Fruit fly (Drosophila melanogaster) whole organism, embryonic: Measurements from ENCODE around the gene Snx21.

Experiments
- ATbp ChIP-seq: fragments of 200-800 bp; sonication (Bioruptor generic); optimal IDR thresholded peaks from 2 replicates; lab custom pipeline; 2017; ENCODE audit warnings: missing biosample characterization, mild to moderate bottlenecking, missing genetic modification characterization, missing genetic modification reagents
- C15 ChIP-seq: fragments of 200-800 bp; sonication (Bioruptor generic); IDR thresholded peaks from 3 replicates; pipeline ENCODE4 v1.3.6; 2022; ENCODE audit warnings: missing biosample characterization, missing genetic modification characterization
- CG10366 ChIP-seq: fragments of 200-800 bp; sonication (Bioruptor generic); IDR thresholded peaks from 2 replicates; pipeline ENCODE4 v1.3.6; 2022; ENCODE audit warnings: missing biosample characterization, missing genetic modification characterization
- CG10543 ChIP-seq: fragments of 200-800 bp; sonication (Bioruptor generic); optimal IDR thresholded peaks from 3 replicates; lab custom pipeline; 2017; ENCODE audit warnings: missing biosample characterization, mild to moderate bottlenecking, missing genetic modification characterization, moderate library complexity
- CG11456 ChIP-seq: fragments of 200-800 bp; sonication (Bioruptor generic); IDR thresholded peaks from 3 replicates; pipeline ENCODE4 v1.3.6; 2022; ENCODE audit warnings: missing biosample characterization, missing genetic modification characterization
- CG11695 ChIP-seq: fragments of 200-800 bp; sonication (Bioruptor generic); IDR thresholded peaks from 3 replicates; pipeline ENCODE4 v1.3.6; 2022; ENCODE audit warnings: missing biosample characterization, missing genetic modification characterization
- CG11696 ChIP-seq: fragments of 200-800 bp; sonication (Bioruptor generic); IDR thresholded peaks from 2 replicates; pipeline ENCODE4 v1.3.6; 2022; ENCODE audit warnings: missing biosample characterization, missing genetic modification characterization
- CG1529 ChIP-seq: fragments of 200-800 bp; sonication (Bioruptor generic); optimal IDR thresholded peaks from 3 replicates; lab custom pipeline; 2018; ENCODE audit warnings: missing biosample characterization, missing genetic modification characterization
- CG17186 ChIP-seq: fragments of 200-800 bp; sonication (Bioruptor generic); optimal IDR thresholded peaks from 3 replicates; lab custom pipeline; 2017; ENCODE audit warnings: missing biosample characterization, missing genetic modification reagents, missing genetic modification characterization
- CG17361 ChIP-seq: fragments of 200-800 bp; sonication (Bioruptor generic); IDR thresholded peaks from 3 replicates; pipeline ENCODE4 v1.3.6; 2022; ENCODE audit warnings: missing biosample characterization, missing genetic modification characterization
- CG31365 ChIP-seq: fragments of 200-800 bp; sonication (Bioruptor generic); optimal IDR thresholded peaks from 2 replicates; lab custom pipeline; 2018; ENCODE audit warnings: missing biosample characterization, mild to moderate bottlenecking, missing genetic modification characterization
- CG3163 ChIP-seq: fragments of 200-800 bp; sonication (Bioruptor generic); optimal IDR thresholded peaks from 3 replicates; lab custom pipeline; 2016; ENCODE audit warnings: missing biosample characterization, missing genetic modification characterization
- CG33213 ChIP-seq: fragments of 200-800 bp; sonication (Bioruptor generic); optimal IDR thresholded peaks from 3 replicates; lab custom pipeline; 2016; ENCODE audit warnings: missing biosample characterization, missing genetic modification characterization
- CG3407 ChIP-seq: fragments of 200-800 bp; sonication (Bioruptor generic); optimal IDR thresholded peaks from 2 replicates; lab custom pipeline; 2018; ENCODE audit warnings: missing biosample characterization, mild to moderate bottlenecking, missing genetic modification characterization
- CG9727 ChIP-seq: fragments of 200-800 bp; sonication (Bioruptor generic); optimal IDR thresholded peaks from 3 replicates; lab custom pipeline; 2017; ENCODE audit warnings: missing biosample characterization, mild to moderate bottlenecking, missing genetic modification characterization
- CG9932 ChIP-seq: fragments of 200-800 bp; sonication (Bioruptor generic); IDR thresholded peaks from 2 replicates; pipeline ENCODE4 v1.3.6; 2022; ENCODE audit warnings: missing biosample characterization, missing genetic modification characterization
- Ets97D ChIP-seq: fragments of 200-800 bp; sonication (Bioruptor generic); optimal IDR thresholded peaks from 3 replicates; lab custom pipeline; 2016; ENCODE audit warnings: missing biosample characterization, missing genetic modification characterization
- Fer1 ChIP-seq: fragments of 200-800 bp; sonication (Bioruptor generic); optimal IDR thresholded peaks from 2 replicates; lab custom pipeline; 2017; ENCODE audit warnings: missing biosample characterization, mild to moderate bottlenecking, missing genetic modification characterization
- HLHmδ ChIP-seq: fragments of 200-800 bp; sonication (Bioruptor generic); optimal IDR thresholded peaks from 2 replicates; lab custom pipeline; 2018; ENCODE audit warnings: missing biosample characterization, mild to moderate bottlenecking, missing genetic modification characterization, moderate library complexity
- Hey ChIP-seq: fragments of 200-800 bp; sonication (Bioruptor generic); optimal IDR thresholded peaks from 3 replicates; lab custom pipeline; 2018; ENCODE audit warnings: missing biosample characterization, mild to moderate bottlenecking, missing genetic modification characterization
- Hmx ChIP-seq: fragments of 200-800 bp; sonication (Bioruptor generic); optimal IDR thresholded peaks from 2 replicates; lab custom pipeline; 2016; ENCODE audit warnings: missing biosample characterization, missing genetic modification characterization
- NFAT ChIP-seq: fragments of 200-800 bp; sonication (Bioruptor generic); IDR thresholded peaks from 2 replicates; pipeline ENCODE4 v1.3.6; 2022; ENCODE audit warnings: missing biosample characterization, missing genetic modification characterization
- Nf-YB ChIP-seq: fragments of 200-800 bp; sonication (Bioruptor generic); optimal IDR thresholded peaks from 3 replicates; lab custom pipeline; 2019; ENCODE audit warnings: missing biosample characterization, mild to moderate bottlenecking, missing genetic modification characterization, moderate library complexity
- Pdp1 ChIP-seq, 2 experiments: fragments of 200-800 bp; sonication (Bioruptor generic); optimal IDR thresholded peaks; 3 replicates each; lab custom pipeline; 2016; ENCODE audit warnings: missing biosample characterization in 2 of 2, missing genetic modification characterization in 2 of 2, mild to moderate bottlenecking in 1 of 2, moderate library complexity in 1 of 2
- Ravus ChIP-seq: fragments of 200-800 bp; sonication (Bioruptor generic); IDR thresholded peaks from 2 replicates; pipeline ENCODE4 v1.3.6; 2022; ENCODE audit warnings: missing biosample characterization, missing genetic modification characterization
- Sin3A ChIP-seq: fragments of >200 bp; optimal IDR thresholded peaks from 2 replicates; lab custom pipeline; 2018
- Sry-δ ChIP-seq: fragments of 200-800 bp; sonication (Bioruptor generic); optimal IDR thresholded peaks from 2 replicates; lab custom pipeline; 2016; ENCODE audit warnings: missing biosample characterization, missing genetic modification characterization
- Vsx1 ChIP-seq: fragments of 200-800 bp; sonication (Bioruptor generic); optimal IDR thresholded peaks from 2 replicates; lab custom pipeline; 2017; ENCODE audit warnings: missing biosample characterization, mild to moderate bottlenecking, missing genetic modification characterization, missing genetic modification reagents
- ab ChIP-seq: fragments of 200-800 bp; sonication (Bioruptor generic); optimal IDR thresholded peaks from 2 replicates; lab custom pipeline; 2016; ENCODE audit warnings: missing biosample characterization, missing genetic modification characterization
- br ChIP-seq: fragments of >200 bp; optimal IDR thresholded peaks from 2 replicates; lab custom pipeline; 2017
- danr ChIP-seq: fragments of 200-800 bp; sonication (Bioruptor generic); IDR thresholded peaks from 2 replicates; pipeline ENCODE4 v1.3.6; 2022; ENCODE audit warnings: missing biosample characterization, missing genetic modification characterization
- exex ChIP-seq: fragments of 200-800 bp; sonication (Bioruptor generic); optimal IDR thresholded peaks from 4 replicates; lab custom pipeline; 2018; ENCODE audit warnings: missing biosample characterization, mild to moderate bottlenecking, missing genetic modification characterization, moderate library complexity
- fd64A ChIP-seq: fragments of 200-800 bp; sonication (Bioruptor generic); optimal IDR thresholded peaks from 3 replicates; lab custom pipeline; 2018; ENCODE audit warnings: missing biosample characterization, mild to moderate bottlenecking, missing genetic modification characterization
- fd96Cb ChIP-seq: fragments of 200-800 bp; sonication (Bioruptor generic); optimal IDR thresholded peaks from 2 replicates; lab custom pipeline; 2018; ENCODE audit warnings: missing biosample characterization, mild to moderate bottlenecking, missing genetic modification characterization, moderate library complexity
- gro ChIP-seq: fragments of 200-800 bp; sonication (Bioruptor generic); optimal IDR thresholded peaks from 2 replicates; lab custom pipeline; 2016; ENCODE audit warnings: missing biosample characterization, missing genetic modification characterization
- hbn ChIP-seq: fragments of 200-800 bp; sonication (Bioruptor generic); IDR thresholded peaks from 2 replicates; pipeline ENCODE4 v1.3.6; 2022; ENCODE audit warnings: missing biosample characterization, missing genetic modification characterization; ENCODE audit not compliant: partially characterized antibody
- her ChIP-seq: fragments of 200-800 bp; sonication (Bioruptor generic); optimal IDR thresholded peaks from 2 replicates; lab custom pipeline; 2016; ENCODE audit warnings: missing biosample characterization, missing genetic modification characterization
- kah ChIP-seq: fragments of 200-800 bp; sonication (Bioruptor generic); optimal IDR thresholded peaks from 2 replicates; lab custom pipeline; 2018; ENCODE audit warnings: missing biosample characterization, mild to moderate bottlenecking, missing genetic modification characterization
- lov ChIP-seq, 2 experiments: fragments of 200-800 bp in 1 of 2; fragments of >200 bp in 1 of 2; sonication (Bioruptor generic) in 1 of 2; IDR thresholded peaks in 1 of 2; optimal IDR thresholded peaks in 1 of 2; 2 replicates in 1 of 2; 3 replicates in 1 of 2; pipeline versions ENCODE4 v1.3.6 to Lab custom; 2017 to 2022; ENCODE audit warnings: missing biosample characterization in 1 of 2, missing genetic modification characterization in 1 of 2
- nerfin-1 ChIP-seq: fragments of 200-800 bp; sonication (Bioruptor generic); optimal IDR thresholded peaks from 3 replicates; lab custom pipeline; 2019; ENCODE audit warnings: missing biosample characterization, mild to moderate bottlenecking, missing genetic modification characterization, moderate library complexity
- oc ChIP-seq: fragments of 200-800 bp; sonication (Bioruptor generic); optimal IDR thresholded peaks from 2 replicates; lab custom pipeline; 2018; ENCODE audit warnings: missing biosample characterization, mild to moderate bottlenecking, missing genetic modification characterization, moderate library complexity
- pan ChIP-seq, 4 experiments: fragments of >200 bp in 3 of 4; fragments of 200-800 bp in 1 of 4; sonication (Bioruptor generic) in 1 of 4; optimal IDR thresholded peaks in 3 of 4; IDR thresholded peaks in 1 of 4; 2 replicates each; pipeline versions ENCODE4 v1.3.6 to Lab custom; 2017 to 2022; ENCODE audit warnings: missing biosample characterization in 2 of 4, missing genetic modification characterization in 2 of 4, mixed read lengths in 1 of 4
- peb ChIP-seq: fragments of 200-800 bp; sonication (Bioruptor generic); IDR thresholded peaks from 2 replicates; pipeline ENCODE4 v1.3.6; 2022; ENCODE audit warnings: missing biosample characterization, missing genetic modification characterization
- pita ChIP-seq: fragments of 200-800 bp; sonication (Bioruptor generic); optimal IDR thresholded peaks from 2 replicates; lab custom pipeline; 2017; ENCODE audit warnings: missing biosample characterization, mild to moderate bottlenecking, missing genetic modification characterization
- salm ChIP-seq: fragments of 200-800 bp; sonication (Bioruptor generic); optimal IDR thresholded peaks from 2 replicates; lab custom pipeline; 2018; ENCODE audit warnings: missing biosample characterization, mild to moderate bottlenecking, missing genetic modification characterization
- seq ChIP-seq: fragments of 200-800 bp; sonication (Bioruptor generic); IDR thresholded peaks from 2 replicates; pipeline ENCODE4 v1.3.6; 2022; ENCODE audit warnings: missing biosample characterization, missing genetic modification characterization
- sisA ChIP-seq: fragments of 200-800 bp; sonication (Bioruptor generic); IDR thresholded peaks from 2 replicates; pipeline ENCODE4 v1.3.6; 2022; ENCODE audit warnings: missing biosample characterization, missing genetic modification characterization
- slou ChIP-seq: fragments of 200-800 bp; sonication (Bioruptor generic); optimal IDR thresholded peaks from 3 replicates; lab custom pipeline; 2016; ENCODE audit warnings: missing biosample characterization, missing genetic modification characterization
- unpg ChIP-seq: fragments of 200-800 bp; sonication (Bioruptor generic); optimal IDR thresholded peaks from 3 replicates; lab custom pipeline; 2018; ENCODE audit warnings: missing biosample characterization, mild to moderate bottlenecking, missing genetic modification characterization, moderate library complexity
- wor ChIP-seq: fragments of 200-800 bp; sonication (Bioruptor generic); IDR thresholded peaks from 2 replicates; pipeline ENCODE4 v1.3.6; 2022; ENCODE audit warnings: missing biosample characterization, missing genetic modification characterization

The Snx21 gene

dm6 chr2L:2750337-2751084, 15.0 kb downstream of the Snx21 start (continued):
- TF ChIP-seq Nf-YB (peak; percentile 35), Vsx1 (peak; percentile 58), CG10543 (GFP tag; lab: Kevin White, UChicago) (peak; percentile 84), Hey (tag; lab: Kevin White, UChicago) (no peak), hbn (GFP tag; lab: Robert Waterston, UW) (no peak), CG11696 (GFP tag; lab: Robert Waterston, UW) (no peak), pita (no peak), nerfin-1 (peak; percentile 46), gro (GFP tag; lab: Kevin White, UChicago) (peak; percentile 93), C15 (GFP tag; lab: Robert Waterston, UW) (no peak), Ravus (GFP tag; lab: Robert Waterston, UW) (no peak), CG11695 (GFP tag; lab: Robert Waterston, UW) (no peak), kah (GFP tag; lab: Kevin White, UChicago) (peak; percentile 2), sisA (GFP tag; lab: Robert Waterston, UW) (no peak), Ets97D (GFP tag; lab: Kevin White, UChicago) (peak; percentile 53), CG17361 (GFP tag; lab: Robert Waterston, UW) (no peak), CG31365 (tag; lab: Kevin White, UChicago) (peak; percentile 79), NFAT (GFP tag; lab: Robert Waterston, UW) (no peak), CG3407 (GFP tag; lab: Kevin White, UChicago) (peak; percentile 42), CG1529 (GFP tag; lab: Kevin White, UChicago) (peak; percentile 57), unpg (GFP tag; lab: Kevin White, UChicago) (peak; percentile 78), Hmx (GFP tag; lab: Kevin White, UChicago) (peak; percentile 16), CG33213 (GFP tag; lab: Kevin White, UChicago) (peak; percentile 72), seq (no peak), HLHmδ (GFP tag; lab: Kevin White, UChicago) (no peak), ATbp (GFP tag; lab: Kevin White, UChicago) (peak; percentile 63), Sin3A (lab: Kevin White, UChicago) (no peak), her (GFP tag; lab: Kevin White, UChicago) (peak; percentile 92), br (lab: Kevin White, UChicago) (no peak), Sry-δ (peak; percentile 45), fd96Cb (tag; lab: Kevin White, UChicago) (peak; percentile 74), peb (GFP tag; lab: Robert Waterston, UW) (no peak), fd64A (peak; percentile 59), salm (tag; lab: Kevin White, UChicago) (peak; percentile 47), CG17186 (no peak), CG11456 (no peak), ab (GFP tag; lab: Kevin White, UChicago) (peak; percentile 32), pan (optimal IDR thresholded peaks at IDR 0.05; lab: Kevin White, UChicago) (no peak), pan (GFP tag; optimal IDR thresholded peaks at IDR 0.05 in 1 of 2, IDR thresholded peaks at IDR 0.05 in 1 of 2) (no peak), oc (tag; lab: Kevin White, UChicago) (peak; percentile 75), CG3163 (GFP tag; lab: Kevin White, UChicago) (peak; percentile 55), slou (GFP tag; lab: Kevin White, UChicago) (peak; percentile 25), exex (peak; percentile 86), CG9727 (GFP tag; lab: Kevin White, UChicago) (peak; percentile 81), CG10366 (no peak), Pdp1 (GFP tag; optimal IDR thresholded peaks at IDR 0.05; lab: Kevin White, UChicago) (peak; percentile 84 to 98), lov (optimal IDR thresholded peaks at IDR 0.05; lab: Kevin White, UChicago) (no peak), lov (GFP tag; IDR thresholded peaks at IDR 0.05; lab: Robert Waterston, UW) (no peak), CG9932 (GFP tag; lab: Robert Waterston, UW) (no peak), wor (GFP tag; lab: Robert Waterston, UW) (no peak), danr (GFP tag; lab: Robert Waterston, UW) (no peak), Fer1 (peak; percentile 86)
